Worm (Caenorhabditis elegans) whole organism, L1 larva: ENCODE data around the gene acp-1.

Experiments
- C16A3.4 ChIP-seq: fragments of 150-350 bp; optimal IDR thresholded peaks from 2 replicates; lab custom pipeline; 2014; ENCODE audit warnings: missing biosample characterization, missing genetic modification characterization
- F16B12.6 ChIP-seq: fragments of 150-350 bp; optimal IDR thresholded peaks from 2 replicates; lab custom pipeline; 2014; ENCODE audit warnings: missing biosample characterization, missing genetic modification characterization
- Y116A8C.19 ChIP-seq: sonication (generic microtip); optimal IDR thresholded peaks from 2 replicates; lab custom pipeline; 2016; ENCODE audit warnings: missing compliant biosample characterization, missing genetic modification characterization, borderline replicate concordance
- aly-2 ChIP-seq: fragments of 150-350 bp; optimal IDR thresholded peaks from 2 replicates; lab custom pipeline; 2014; ENCODE audit warnings: missing biosample characterization, missing genetic modification characterization
- ama-1 ChIP-seq: fragments of 150-350 bp; optimal IDR thresholded peaks from 2 replicates; lab custom pipeline; 2014
- ceh-63 ChIP-seq: fragments of 200-800 bp; sonication (Bioruptor generic); optimal IDR thresholded peaks from 2 replicates; lab custom pipeline; 2018; ENCODE audit warnings: mild to moderate bottlenecking, missing genetic modification characterization, missing compliant biosample characterization
- ceh-82 ChIP-seq, 3 experiments: fragments of 150-350 bp in 1 of 3; sonication (generic microtip) in 2 of 3; optimal IDR thresholded peaks; 2 replicates each; lab custom pipeline; 2014 to 2017; ENCODE audit warnings: missing biosample characterization in 3 of 3, missing genetic modification characterization in 3 of 3
- ceh-88 ChIP-seq: fragments of 200-800 bp; sonication (Bioruptor generic); IDR thresholded peaks from 2 replicates; pipeline ENCODE4 v1.3.6; 2022; ENCODE audit warnings: missing genetic modification characterization, missing compliant biosample characterization
- ces-1 ChIP-seq: fragments of 150-350 bp; optimal IDR thresholded peaks from 2 replicates; lab custom pipeline; 2014; ENCODE audit warnings: missing biosample characterization, missing genetic modification reagents, missing genetic modification characterization
- efl-1 ChIP-seq, 4 experiments: fragments of 150-350 bp; optimal IDR thresholded peaks in 3 of 4; peaks in 1 of 4; 1 replicate in 1 of 4; 2 replicates in 3 of 4; lab custom pipeline; 2014; ENCODE audit warnings: missing biosample characterization in 2 of 4, missing genetic modification characterization in 2 of 4, missing genetic modification reagents in 2 of 4
- efl-3 ChIP-seq: fragments of 200-800 bp; sonication (Bioruptor generic); optimal IDR thresholded peaks from 2 replicates; lab custom pipeline; 2018; ENCODE audit warnings: mild to moderate bottlenecking, missing genetic modification characterization, missing compliant biosample characterization
- ets-5 ChIP-seq: fragments of 200-800 bp; sonication (Bioruptor generic); IDR thresholded peaks from 2 replicates; pipeline ENCODE4 v1.3.6; 2022; ENCODE audit warnings: missing genetic modification characterization, missing compliant biosample characterization
- fkh-10 ChIP-seq: sonication (generic microtip); optimal IDR thresholded peaks from 2 replicates; lab custom pipeline; 2017; ENCODE audit warnings: missing biosample characterization, missing genetic modification reagents, missing genetic modification characterization
- fkh-4 ChIP-seq: sonication (generic microtip); optimal IDR thresholded peaks from 2 replicates; lab custom pipeline; 2016; ENCODE audit warnings: missing compliant biosample characterization, missing genetic modification characterization, borderline replicate concordance
- fkh-8 ChIP-seq: sonication (generic microtip); optimal IDR thresholded peaks from 2 replicates; lab custom pipeline; 2016; ENCODE audit warnings: mild to moderate bottlenecking, missing genetic modification characterization, missing compliant biosample characterization
- fos-1 ChIP-seq: fragments of 150-350 bp; optimal IDR thresholded peaks from 2 replicates; lab custom pipeline; 2014; ENCODE audit warnings: missing biosample characterization, missing genetic modification characterization
- irx-1 ChIP-seq: sonication (generic microtip); optimal IDR thresholded peaks from 2 replicates; lab custom pipeline; 2016; ENCODE audit warnings: missing genetic modification characterization, missing compliant biosample characterization
- lin-14 ChIP-seq: fragments of 200-800 bp; sonication (Bioruptor generic); optimal IDR thresholded peaks from 2 replicates; lab custom pipeline; 2018; ENCODE audit warnings: mild to moderate bottlenecking, missing genetic modification characterization, moderate library complexity, missing compliant biosample characterization
- lin-15B ChIP-seq: fragments of 150-350 bp; sonication (generic microtip); optimal IDR thresholded peaks from 3 replicates; lab custom pipeline; 2014; ENCODE audit warnings: missing biosample characterization, missing genetic modification characterization
- lin-35 ChIP-seq, 2 experiments: fragments of 150-350 bp; optimal IDR thresholded peaks; 2 replicates each; lab custom pipeline; 2014; ENCODE audit warnings: missing biosample characterization in 2 of 2, missing genetic modification characterization in 2 of 2, missing genetic modification reagents in 2 of 2
- lsy-2 ChIP-seq, 2 experiments: fragments of 150-350 bp; optimal IDR thresholded peaks; 2 replicates each; lab custom pipeline; 2014; ENCODE audit warnings: missing biosample characterization in 2 of 2, missing genetic modification characterization in 2 of 2
- nhr-11 ChIP-seq: fragments of 150-350 bp; optimal IDR thresholded peaks from 2 replicates; lab custom pipeline; 2014; ENCODE audit warnings: missing biosample characterization, missing genetic modification characterization
- nhr-12 ChIP-seq: sonication (generic microtip); optimal IDR thresholded peaks from 2 replicates; lab custom pipeline; 2017; ENCODE audit warnings: missing biosample characterization, missing genetic modification characterization
- nhr-20 ChIP-seq: sonication (generic microtip); optimal IDR thresholded peaks from 2 replicates; lab custom pipeline; 2016; ENCODE audit warnings: mild to moderate bottlenecking, missing genetic modification characterization, missing compliant biosample characterization
- nhr-84 ChIP-seq: sonication (generic microtip); optimal IDR thresholded peaks from 2 replicates; lab custom pipeline; 2017; ENCODE audit warnings: missing biosample characterization, missing genetic modification characterization
- nhr-85 ChIP-seq: sonication (generic microtip); peaks from one replicate; lab custom pipeline; 2016; ENCODE audit warnings: missing genetic modification characterization, inconsistent platforms, missing compliant biosample characterization
- nhr-90 ChIP-seq: sonication (generic microtip); optimal IDR thresholded peaks from 2 replicates; lab custom pipeline; 2016; ENCODE audit warnings: mild to moderate bottlenecking, missing genetic modification characterization, missing compliant biosample characterization; ENCODE audit not compliant: poor library complexity
- pax-3 ChIP-seq: fragments of 200-800 bp; sonication (Bioruptor generic); optimal IDR thresholded peaks from 2 replicates; lab custom pipeline; 2018; ENCODE audit warnings: mild to moderate bottlenecking, missing genetic modification characterization, moderate library complexity, missing compliant biosample characterization
- skn-1 ChIP-seq: fragments of 150-350 bp; optimal IDR thresholded peaks from 2 replicates; lab custom pipeline; 2014; ENCODE audit warnings: missing biosample characterization, missing genetic modification characterization
- sptf-1 ChIP-seq: fragments of 150-350 bp; optimal IDR thresholded peaks from 2 replicates; lab custom pipeline; 2014; ENCODE audit warnings: missing biosample characterization, missing genetic modification characterization
- swsn-7 ChIP-seq: sonication (generic microtip); optimal IDR thresholded peaks from 2 replicates; lab custom pipeline; 2016; ENCODE audit warnings: missing genetic modification characterization, missing compliant biosample characterization
- tlp-1 ChIP-seq: fragments of 150-350 bp; optimal IDR thresholded peaks from 2 replicates; lab custom pipeline; 2014; ENCODE audit warnings: missing biosample characterization, missing genetic modification characterization
- unc-130 ChIP-seq: fragments of 150-350 bp; optimal IDR thresholded peaks from 2 replicates; lab custom pipeline; 2017; ENCODE audit warnings: missing biosample characterization, missing genetic modification characterization, inconsistent platforms
- unc-30 ChIP-seq: sonication (generic microtip); optimal IDR thresholded peaks from 2 replicates; lab custom pipeline; 2017; ENCODE audit warnings: missing biosample characterization, missing genetic modification characterization
- unc-86 ChIP-seq: sonication (generic microtip); optimal IDR thresholded peaks from 2 replicates; lab custom pipeline; 2016; ENCODE audit warnings: missing genetic modification characterization, missing compliant biosample characterization
- zag-1 ChIP-seq: fragments of 150-350 bp; optimal IDR thresholded peaks from 2 replicates; lab custom pipeline; 2014; ENCODE audit warnings: missing biosample characterization, missing genetic modification characterization
- ztf-4 ChIP-seq: fragments of 150-350 bp; optimal IDR thresholded peaks from 2 replicates; lab custom pipeline; 2014; ENCODE audit warnings: missing biosample characterization, missing genetic modification characterization

acp-1 gene

DNA sequence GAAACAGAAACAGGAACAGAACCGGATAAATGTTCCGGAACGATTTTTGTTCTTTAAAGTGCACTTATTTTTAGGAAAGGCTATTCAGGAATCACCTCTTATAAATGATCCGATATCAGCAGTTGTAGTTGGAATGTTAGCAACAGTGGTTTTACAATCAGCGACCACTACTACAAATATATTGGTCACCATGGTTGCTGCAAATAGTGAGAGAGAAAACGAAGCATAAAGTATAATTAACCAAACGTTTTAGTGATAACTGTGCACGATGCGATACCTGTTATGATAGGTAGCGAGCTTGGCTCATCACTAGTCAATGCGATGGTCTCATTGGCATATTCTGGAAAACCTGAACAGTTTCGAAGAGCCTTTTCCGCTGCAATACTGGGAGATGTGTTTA, 15.8 kb downstream of the acp-1 start:
- TF ChIP-seq ztf-4 (no peak), tlp-1 (no peak), nhr-11 (tag; lab: Kevin White, UChicago) (no peak), lsy-2 (tag; optimal IDR thresholded peaks at IDR 0.05; lab: Kevin White, UChicago) (no peak), C16A3.4 (tag; lab: Kevin White, UChicago) (no peak), fos-1 (no peak), F16B12.6 (tag; lab: Kevin White, UChicago) (no peak), ama-1 (no peak), fkh-4 (tag; lab: Kevin White, UChicago) (no peak), nhr-12 (no peak), fkh-10 (GFP tag; lab: Kevin White, UChicago) (no peak), ceh-63 (GFP tag; lab: Kevin White, UChicago) (no peak), nhr-90 (tag; lab: Kevin White, UChicago) (no peak), Y116A8C.19 (no peak), ces-1 (GFP tag; lab: Kevin White, UChicago) (no peak), aly-2 (no peak)

DNA sequence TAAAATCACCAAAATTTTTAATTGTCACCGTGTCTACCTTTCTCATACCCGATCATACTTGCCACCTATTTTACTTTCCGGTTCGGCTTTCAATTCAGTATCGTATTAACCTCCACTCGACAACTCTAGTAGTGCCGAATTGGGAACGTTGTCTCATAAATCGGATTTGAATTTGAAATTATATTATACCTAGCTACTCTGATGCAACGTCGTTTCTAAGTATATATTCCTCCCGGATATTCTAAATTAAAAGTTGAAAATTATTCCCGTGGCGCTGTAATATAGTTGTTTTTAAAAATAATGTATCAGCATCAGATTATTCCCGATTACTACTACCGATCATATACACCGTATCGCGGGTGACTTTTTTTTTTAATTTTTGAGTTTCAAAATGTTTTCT, 16.6 kb downstream of the acp-1 start, which contains the start of gene ZK563.2:
ZK563.2 (plus strand) TSS at position 301 of the 400 bp plus-strand sequence.
- no peak for TF ChIP-seq ceh-82 (tag; optimal IDR thresholded peaks at IDR 0.05; lab: Kevin White, UChicago)
- TF ChIP-seq swsn-7 (tag; lab: Kevin White, UChicago): no peak
- TF ChIP-seq lin-15B (tag; lab: Kevin White, UChicago): no peak
- no peak for TF ChIP-seq C16A3.4 (tag; lab: Kevin White, UChicago)
- TF ChIP-seq, all 84 proteins: peak for 0

DNA sequence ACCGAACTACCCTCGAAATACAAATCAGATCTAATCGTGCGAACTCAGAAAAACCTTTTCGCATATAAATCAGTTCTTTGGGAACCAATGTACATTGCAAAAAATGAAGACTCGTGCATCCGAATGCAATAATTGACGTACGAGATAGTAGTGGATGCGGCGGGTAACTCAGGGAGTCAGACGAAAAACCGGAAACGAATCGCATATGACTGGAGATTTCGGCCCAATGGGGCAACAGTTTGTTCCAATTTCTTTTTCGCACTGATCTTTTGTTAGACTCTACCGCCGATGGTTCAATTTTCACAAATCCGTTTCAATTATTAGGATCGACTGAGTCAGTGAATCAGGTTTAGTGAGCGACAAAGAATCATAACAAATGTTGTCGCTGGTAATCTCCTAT, 18.5 kb downstream of the acp-1 start:
- peak; percentile 55 for TF ChIP-seq nhr-85 (tag; lab: Kevin White, UChicago)
- no peak for TF ChIP-seq C16A3.4 (tag; lab: Kevin White, UChicago)

DNA sequence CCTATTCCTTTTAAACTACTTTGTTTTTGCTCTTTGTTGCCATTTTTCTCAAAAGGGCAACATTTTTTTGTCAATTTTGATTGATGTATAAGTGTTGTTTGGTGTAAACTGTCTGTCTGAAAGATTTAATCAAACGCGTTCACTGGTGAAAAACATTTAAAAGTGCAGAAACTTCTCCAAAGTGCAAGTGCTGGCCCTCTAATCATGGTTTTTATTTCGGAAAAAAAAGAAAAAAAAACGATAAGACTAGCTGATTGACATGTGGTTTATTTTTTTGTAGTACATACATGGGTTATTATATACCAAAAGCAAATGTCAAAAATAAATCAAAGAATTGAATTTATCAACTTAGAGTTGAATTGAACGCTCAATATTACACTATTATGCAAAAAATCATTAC, 22.9 kb downstream of the acp-1 start, which contains the start of gene dhs-26:
dhs-26 (minus strand) TSS at position 116 of the 400 bp plus-strand sequence.
- TF ChIP-seq ets-5 (GFP tag; lab: Robert Waterston, UW): no peak

DNA sequence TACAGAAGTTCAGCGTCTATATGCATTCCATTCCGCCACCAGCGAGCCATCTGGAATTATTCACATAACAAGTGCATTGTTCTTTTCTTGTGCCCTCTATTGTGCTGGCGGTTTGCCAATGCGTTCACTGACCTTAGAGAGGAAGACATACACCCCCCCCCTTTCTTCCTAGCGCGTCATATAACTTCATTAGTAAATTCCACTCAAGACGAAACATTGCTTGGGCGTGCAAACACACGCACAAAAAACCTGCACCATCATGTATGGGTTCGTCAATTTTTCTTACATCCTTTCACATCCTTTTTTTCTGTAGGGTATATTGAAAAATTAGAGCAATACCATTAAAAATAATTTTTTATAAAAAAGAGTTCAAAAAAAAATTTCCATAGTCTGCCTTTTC, 33.7 kb downstream of the acp-1 start, which contains the start of gene ZK816.1:
ZK816.1 (plus strand) TSS at position 187 of the 400 bp plus-strand sequence.
- TF ChIP-seq sptf-1 (tag; lab: Kevin White, UChicago): no peak
- no peak for TF ChIP-seq efl-1 (optimal IDR thresholded peaks at IDR 0.05; lab: Kevin White, UChicago)
- peak in 1 of 2 experiments; percentile 19 for TF ChIP-seq efl-1 (GFP tag; optimal IDR thresholded peaks at IDR 0.05 in 1 of 2; lab: Kevin White, UChicago)
- no peak for TF ChIP-seq skn-1 (tag; lab: Kevin White, UChicago)
- no peak for TF ChIP-seq lin-35 (GFP tag; optimal IDR thresholded peaks at IDR 0.05; lab: Kevin White, UChicago)
- TF ChIP-seq lin-14: peak; percentile 2
- TF ChIP-seq unc-86 (tag; lab: Kevin White, UChicago): peak; percentile 34
- TF ChIP-seq, all 84 proteins: peak for 3

DNA sequence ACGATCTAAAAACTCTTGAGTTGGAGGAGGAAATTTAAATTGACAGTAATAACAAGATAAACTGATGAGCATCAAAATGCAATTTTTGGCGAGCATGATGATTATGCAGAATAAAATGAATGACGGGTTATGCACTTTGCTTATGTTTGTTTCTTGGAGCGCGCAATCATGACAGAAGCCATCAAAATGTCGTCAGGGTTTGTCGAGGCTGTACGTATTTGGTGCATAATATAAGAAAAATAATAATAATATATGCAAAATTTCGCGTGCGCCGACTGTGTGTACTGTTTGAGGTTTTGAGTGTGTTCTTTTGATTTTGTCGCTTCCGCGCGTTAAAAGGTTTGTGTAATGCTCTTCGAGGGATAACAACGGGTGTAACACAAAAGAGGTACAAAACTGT, 35.0 kb downstream of the acp-1 start, which contains the start of gene nspg-4:
nspg-4 (minus strand) TSS at position 101 of the 400 bp plus-strand sequence.
- TF ChIP-seq ets-5 (GFP tag; lab: Robert Waterston, UW) (no peak), skn-1 (tag; lab: Kevin White, UChicago) (no peak), zag-1 (tag; lab: Kevin White, UChicago) (no peak), unc-30 (no peak), ztf-4 (no peak), ceh-88 (GFP tag; lab: Robert Waterston, UW) (no peak), nhr-12 (no peak), nhr-11 (tag; lab: Kevin White, UChicago) (no peak), tlp-1 (no peak), unc-130 (tag; lab: Kevin White, UChicago) (no peak), nhr-20 (tag; lab: Kevin White, UChicago) (no peak), fkh-8 (tag; lab: Kevin White, UChicago) (no peak), nhr-84 (tag; lab: Kevin White, UChicago) (no peak), irx-1 (tag; lab: Kevin White, UChicago) (no peak), efl-3 (no peak), pax-3 (no peak)
